Worm (Caenorhabditis elegans) whole organism, L1 larva: ENCODE results near the gene his-17.

Experiments
- C04F5.9 ChIP-seq: sonication (generic microtip); optimal IDR thresholded peaks from 2 replicates; lab custom pipeline; 2016; ENCODE audit warnings: missing genetic modification characterization, missing compliant biosample characterization
- C16A3.4 ChIP-seq: fragments of 150-350 bp; optimal IDR thresholded peaks from 2 replicates; lab custom pipeline; 2014; ENCODE audit warnings: missing biosample characterization, missing genetic modification characterization
- C34B4.2 ChIP-seq: sonication (generic microtip); optimal IDR thresholded peaks from 2 replicates; lab custom pipeline; 2017; ENCODE audit warnings: mild to moderate bottlenecking, missing genetic modification characterization, missing compliant biosample characterization
- aha-1 ChIP-seq: fragments of 150-350 bp; optimal IDR thresholded peaks from 2 replicates; lab custom pipeline; 2014; ENCODE audit warnings: missing biosample characterization, missing genetic modification characterization
- alr-1 ChIP-seq: fragments of 200-800 bp; sonication (Bioruptor generic); optimal IDR thresholded peaks from 2 replicates; lab custom pipeline; 2018; ENCODE audit warnings: borderline replicate concordance, mild to moderate bottlenecking, missing genetic modification characterization, missing compliant biosample characterization
- aly-2 ChIP-seq: fragments of 150-350 bp; optimal IDR thresholded peaks from 2 replicates; lab custom pipeline; 2014; ENCODE audit warnings: missing biosample characterization, missing genetic modification characterization
- blmp-1 ChIP-seq: fragments of 150-350 bp; optimal IDR thresholded peaks from 2 replicates; lab custom pipeline; 2014; ENCODE audit warnings: missing biosample characterization, missing genetic modification characterization
- ceh-63 ChIP-seq: fragments of 200-800 bp; sonication (Bioruptor generic); optimal IDR thresholded peaks from 2 replicates; lab custom pipeline; 2018; ENCODE audit warnings: mild to moderate bottlenecking, missing genetic modification characterization, missing compliant biosample characterization
- ceh-8 ChIP-seq: fragments of 200-800 bp; sonication (Bioruptor generic); optimal IDR thresholded peaks from 2 replicates; lab custom pipeline; 2018; ENCODE audit warnings: mild to moderate bottlenecking, missing genetic modification characterization, moderate library complexity, missing compliant biosample characterization
- ceh-82 ChIP-seq, 3 experiments: fragments of 150-350 bp in 1 of 3; sonication (generic microtip) in 2 of 3; optimal IDR thresholded peaks; 2 replicates each; lab custom pipeline; 2014 to 2017; ENCODE audit warnings: missing biosample characterization in 3 of 3, missing genetic modification characterization in 3 of 3
- ceh-88 ChIP-seq: fragments of 200-800 bp; sonication (Bioruptor generic); IDR thresholded peaks from 2 replicates; pipeline ENCODE4 v1.3.6; 2022; ENCODE audit warnings: missing genetic modification characterization, missing compliant biosample characterization
- ces-1 ChIP-seq: fragments of 150-350 bp; optimal IDR thresholded peaks from 2 replicates; lab custom pipeline; 2014; ENCODE audit warnings: missing biosample characterization, missing genetic modification reagents, missing genetic modification characterization
- dpl-1 ChIP-seq, 3 experiments: fragments of 150-350 bp in 2 of 3; sonication (generic microtip) in 1 of 3; optimal IDR thresholded peaks; 2 replicates each; lab custom pipeline; 2014 to 2017; ENCODE audit warnings: missing biosample characterization in 3 of 3, missing genetic modification characterization in 3 of 3, missing genetic modification reagents in 3 of 3
- dsc-1 ChIP-seq: sonication (generic microtip); optimal IDR thresholded peaks from 2 replicates; lab custom pipeline; 2016; ENCODE audit warnings: mild to moderate bottlenecking, missing genetic modification characterization, missing compliant biosample characterization
- efl-1 ChIP-seq, 4 experiments: fragments of 150-350 bp; optimal IDR thresholded peaks in 3 of 4; peaks in 1 of 4; 1 replicate in 1 of 4; 2 replicates in 3 of 4; lab custom pipeline; 2014; ENCODE audit warnings: missing biosample characterization in 2 of 4, missing genetic modification characterization in 2 of 4, missing genetic modification reagents in 2 of 4
- elt-2 ChIP-seq: sonication (generic microtip); optimal IDR thresholded peaks from 2 replicates; lab custom pipeline; 2016; ENCODE audit warnings: missing genetic modification characterization, mild to moderate bottlenecking, inconsistent platforms, missing compliant biosample characterization, missing genetic modification reagents
- elt-3 ChIP-seq, 6 experiments: fragments of 150-350 bp in 1 of 6; sonication (generic microtip); optimal IDR thresholded peaks; 2 replicates each; lab custom pipeline; 2017 to 2018; ENCODE audit warnings: missing biosample characterization in 6 of 6, missing genetic modification characterization in 6 of 6, inconsistent platforms in 1 of 6
- ets-5 ChIP-seq: fragments of 200-800 bp; sonication (Bioruptor generic); IDR thresholded peaks from 2 replicates; pipeline ENCODE4 v1.3.6; 2022; ENCODE audit warnings: missing genetic modification characterization, missing compliant biosample characterization
- fkh-10 ChIP-seq: sonication (generic microtip); optimal IDR thresholded peaks from 2 replicates; lab custom pipeline; 2017; ENCODE audit warnings: missing biosample characterization, missing genetic modification reagents, missing genetic modification characterization
- fkh-4 ChIP-seq: sonication (generic microtip); optimal IDR thresholded peaks from 2 replicates; lab custom pipeline; 2016; ENCODE audit warnings: missing compliant biosample characterization, missing genetic modification characterization, borderline replicate concordance
- fkh-8 ChIP-seq: sonication (generic microtip); optimal IDR thresholded peaks from 2 replicates; lab custom pipeline; 2016; ENCODE audit warnings: mild to moderate bottlenecking, missing genetic modification characterization, missing compliant biosample characterization
- hpl-2 ChIP-seq: fragments of 150-350 bp; optimal IDR thresholded peaks from 2 replicates; lab custom pipeline; 2014; ENCODE audit warnings: missing biosample characterization, missing genetic modification reagents, missing genetic modification characterization
- jun-1 ChIP-seq: fragments of 150-350 bp; optimal IDR thresholded peaks from 2 replicates; lab custom pipeline; 2014; ENCODE audit warnings: missing biosample characterization, missing genetic modification reagents, missing genetic modification characterization
- lin-14 ChIP-seq: fragments of 200-800 bp; sonication (Bioruptor generic); optimal IDR thresholded peaks from 2 replicates; lab custom pipeline; 2018; ENCODE audit warnings: mild to moderate bottlenecking, missing genetic modification characterization, moderate library complexity, missing compliant biosample characterization
- lin-15B ChIP-seq: fragments of 150-350 bp; sonication (generic microtip); optimal IDR thresholded peaks from 3 replicates; lab custom pipeline; 2014; ENCODE audit warnings: missing biosample characterization, missing genetic modification characterization
- lin-35 ChIP-seq, 2 experiments: fragments of 150-350 bp; optimal IDR thresholded peaks; 2 replicates each; lab custom pipeline; 2014; ENCODE audit warnings: missing biosample characterization in 2 of 2, missing genetic modification characterization in 2 of 2, missing genetic modification reagents in 2 of 2
- mab-9 ChIP-seq: fragments of 200-800 bp; sonication (Bioruptor generic); IDR thresholded peaks from 2 replicates; pipeline ENCODE4 v1.3.6; 2022; ENCODE audit warnings: missing genetic modification reagents, missing genetic modification characterization, missing compliant biosample characterization
- mdl-1 ChIP-seq, 2 experiments: fragments of 150-350 bp; optimal IDR thresholded peaks; 2 replicates each; lab custom pipeline; 2014 to 2017; ENCODE audit warnings: missing biosample characterization in 2 of 2, missing genetic modification characterization in 2 of 2, inconsistent platforms in 1 of 2
- mef-2 ChIP-seq: fragments of 150-350 bp; optimal IDR thresholded peaks from 2 replicates; lab custom pipeline; 2014; ENCODE audit warnings: missing biosample characterization, missing genetic modification characterization
- mep-1 ChIP-seq: fragments of 150-350 bp; optimal IDR thresholded peaks from 2 replicates; lab custom pipeline; 2014; ENCODE audit warnings: missing biosample characterization, missing genetic modification characterization
- nhr-19 ChIP-seq: fragments of 200-800 bp; sonication (Bioruptor generic); conservative IDR thresholded peaks from 2 replicates; pipeline ENCODE4 v1.3.6; 2022; ENCODE audit warnings: missing genetic modification characterization, missing compliant biosample characterization
- nhr-20 ChIP-seq: sonication (generic microtip); optimal IDR thresholded peaks from 2 replicates; lab custom pipeline; 2016; ENCODE audit warnings: mild to moderate bottlenecking, missing genetic modification characterization, missing compliant biosample characterization
- nhr-71 ChIP-seq: sonication (generic microtip); optimal IDR thresholded peaks from 2 replicates; lab custom pipeline; 2016; ENCODE audit warnings: mild to moderate bottlenecking, missing genetic modification characterization, moderate library complexity, missing compliant biosample characterization
- nhr-76 ChIP-seq: sonication (generic microtip); optimal IDR thresholded peaks from 2 replicates; lab custom pipeline; 2017; ENCODE audit warnings: missing biosample characterization, missing genetic modification characterization
- nhr-77 ChIP-seq: fragments of 150-350 bp; optimal IDR thresholded peaks from 2 replicates; lab custom pipeline; 2014; ENCODE audit warnings: missing biosample characterization, missing genetic modification characterization
- nhr-85 ChIP-seq: sonication (generic microtip); peaks from one replicate; lab custom pipeline; 2016; ENCODE audit warnings: missing genetic modification characterization, inconsistent platforms, missing compliant biosample characterization
- pag-3 ChIP-seq: sonication (generic microtip); optimal IDR thresholded peaks from 2 replicates; lab custom pipeline; 2017; ENCODE audit warnings: missing genetic modification characterization, mild to moderate bottlenecking, missing compliant biosample characterization, antibody characterized with exemption, borderline replicate concordance; ENCODE audit not compliant: insufficient read depth
- pqm-1 ChIP-seq: sonication (generic microtip); optimal IDR thresholded peaks from 3 replicates; lab custom pipeline; 2017; ENCODE audit warnings: missing biosample characterization, missing genetic modification characterization
- skn-1 ChIP-seq: fragments of 150-350 bp; optimal IDR thresholded peaks from 2 replicates; lab custom pipeline; 2014; ENCODE audit warnings: missing biosample characterization, missing genetic modification characterization
- snu-23 ChIP-seq: sonication (generic microtip); optimal IDR thresholded peaks from 2 replicates; lab custom pipeline; 2016; ENCODE audit warnings: missing genetic modification characterization, missing compliant biosample characterization
- sox-4 ChIP-seq: sonication (generic microtip); optimal IDR thresholded peaks from 2 replicates; lab custom pipeline; 2016; ENCODE audit warnings: missing genetic modification characterization, missing compliant biosample characterization
- sptf-1 ChIP-seq: fragments of 150-350 bp; optimal IDR thresholded peaks from 2 replicates; lab custom pipeline; 2014; ENCODE audit warnings: missing biosample characterization, missing genetic modification characterization
- swsn-7 ChIP-seq: sonication (generic microtip); optimal IDR thresholded peaks from 2 replicates; lab custom pipeline; 2016; ENCODE audit warnings: missing genetic modification characterization, missing compliant biosample characterization
- tbx-2 ChIP-seq: sonication (generic microtip); optimal IDR thresholded peaks from 2 replicates; lab custom pipeline; 2016; ENCODE audit warnings: missing genetic modification characterization, missing compliant biosample characterization
- tlp-1 ChIP-seq: fragments of 150-350 bp; optimal IDR thresholded peaks from 2 replicates; lab custom pipeline; 2014; ENCODE audit warnings: missing biosample characterization, missing genetic modification characterization
- unc-130 ChIP-seq: fragments of 150-350 bp; optimal IDR thresholded peaks from 2 replicates; lab custom pipeline; 2017; ENCODE audit warnings: missing biosample characterization, missing genetic modification characterization, inconsistent platforms
- unc-30 ChIP-seq: sonication (generic microtip); optimal IDR thresholded peaks from 2 replicates; lab custom pipeline; 2017; ENCODE audit warnings: missing biosample characterization, missing genetic modification characterization
- unc-62 ChIP-seq: fragments of 150-350 bp; optimal IDR thresholded peaks from 2 replicates; lab custom pipeline; 2014; ENCODE audit warnings: missing biosample characterization, missing genetic modification reagents, missing genetic modification characterization
- unc-98 ChIP-seq: fragments of 200-800 bp; sonication (Bioruptor generic); IDR thresholded peaks from 2 replicates; pipeline ENCODE4 v1.3.6; 2022; ENCODE audit warnings: missing genetic modification characterization, missing compliant biosample characterization

his-17 gene

ce11 chrV:8936184-8936589 lies 38.4 kb upstream of the his-17 start, which contains the start of gene unc-23 (continued):
- TF ChIP-seq mep-1 (tag; lab: Kevin White, UChicago) (peak; percentile 90), C16A3.4 (tag; lab: Kevin White, UChicago) (peak; percentile 73), elt-2 (tag; lab: Kevin White, UChicago) (peak; percentile 63)

- TF ChIP-seq jun-1 (tag; lab: Kevin White, UChicago) (no peak), skn-1 (tag; lab: Kevin White, UChicago) (peak; percentile 17), unc-130 (tag; lab: Kevin White, UChicago) (peak; percentile 17), hpl-2 (no peak), alr-1 (tag; lab: Kevin White, UChicago) (no peak), elt-3 (tag; optimal IDR thresholded peaks at IDR 0.05; lab: Kevin White, UChicago) (peak in 1 of 6 experiments; percentile 38), unc-30 (no peak), nhr-85 (tag; lab: Kevin White, UChicago) (peak; percentile 92), C34B4.2 (tag; lab: Kevin White, UChicago) (no peak), swsn-7 (peak; percentile 22), C16A3.4 (tag; lab: Kevin White, UChicago) (no peak), unc-98 (GFP tag; lab: Robert Waterston, UW) (no peak), ceh-82 (tag; optimal IDR thresholded peaks at IDR 0.05; lab: Kevin White, UChicago) (no peak), mep-1 (tag; lab: Kevin White, UChicago) (peak; percentile 34), ces-1 (GFP tag; lab: Kevin White, UChicago) (no peak), lin-35 (GFP tag; optimal IDR thresholded peaks at IDR 0.05; lab: Kevin White, UChicago) (peak; percentile 8 to 46), blmp-1 (tag; lab: Kevin White, UChicago) (peak; percentile 73), tlp-1 (no peak), ceh-63 (no peak), pag-3 (tag; lab: Kevin White, UChicago) (no peak), mab-9 (GFP tag; lab: Robert Waterston, UW) (no peak), ets-5 (GFP tag; lab: Robert Waterston, UW) (no peak), nhr-76 (tag; lab: Kevin White, UChicago) (no peak), pqm-1 (tag; lab: Kevin White, UChicago) (no peak), tbx-2 (tag; lab: Kevin White, UChicago) (peak; percentile 21), snu-23 (GFP tag; lab: Kevin White, UChicago) (peak; percentile 66), nhr-20 (tag; lab: Kevin White, UChicago) (peak; percentile 61), fkh-4 (tag; lab: Kevin White, UChicago) (no peak), aha-1 (tag; lab: Kevin White, UChicago) (no peak), lin-14 (GFP tag; lab: Kevin White, UChicago) (peak; percentile 63), aly-2 (tag; lab: Kevin White, UChicago) (no peak), C04F5.9 (tag; lab: Kevin White, UChicago) (no peak), ceh-8 (no peak), fkh-10 (GFP tag; lab: Kevin White, UChicago) (no peak), sptf-1 (no peak), nhr-71 (tag; lab: Kevin White, UChicago) (peak; percentile 57), nhr-77 (tag; lab: Kevin White, UChicago) (no peak)
Measured at ce11 chrV:8935104-8935503, 37.3 kb upstream of the his-17 start.

- TF ChIP-seq C04F5.9 (tag; lab: Kevin White, UChicago): no peak
- TF ChIP-seq ceh-63: no peak
- TF ChIP-seq dsc-1 (tag; lab: Kevin White, UChicago): no peak
- TF ChIP-seq lin-15B (tag; lab: Kevin White, UChicago): no peak
- TF ChIP-seq dpl-1 (GFP tag; optimal IDR thresholded peaks at IDR 0.05; lab: Kevin White, UChicago): no peak
- no peak for TF ChIP-seq ceh-88
- no peak for TF ChIP-seq nhr-19
- TF ChIP-seq unc-30: no peak
- no peak for TF ChIP-seq tbx-2 (tag; lab: Kevin White, UChicago)
- TF ChIP-seq unc-62 (GFP tag; lab: Kevin White, UChicago): no peak
- no peak for TF ChIP-seq mef-2
- TF ChIP-seq jun-1 (tag; lab: Kevin White, UChicago): peak; percentile 25
- TF ChIP-seq mab-9 (GFP tag; lab: Robert Waterston, UW): no peak
- TF ChIP-seq lin-14 (GFP tag; lab: Kevin White, UChicago): peak; percentile 40
- peak; percentile 4 for TF ChIP-seq elt-2 (tag; lab: Kevin White, UChicago)
- TF ChIP-seq snu-23 (GFP tag; lab: Kevin White, UChicago): no peak
- TF ChIP-seq sox-4: no peak
- TF ChIP-seq aha-1 (tag; lab: Kevin White, UChicago): no peak
- no peak for TF ChIP-seq fkh-8
- TF ChIP-seq mdl-1 (tag; optimal IDR thresholded peaks at IDR 0.05; lab: Kevin White, UChicago): no peak
- no peak for TF ChIP-seq efl-1 (optimal IDR thresholded peaks at IDR 0.05; lab: Kevin White, UChicago)
- TF ChIP-seq efl-1 (GFP tag; optimal IDR thresholded peaks at IDR 0.05 in 1 of 2; lab: Kevin White, UChicago): peak in 1 of 2 experiments; percentile 51
Measured at ce11 chrV:8934264-8934663, 36.5 kb upstream of the his-17 start.
